Worm (Caenorhabditis elegans) whole organism, early embryonic: Measurements from ENCODE around the gene F14F8.8.

Source experiments
- B0310.2 ChIP-seq: sonication (generic microtip); optimal IDR thresholded peaks from 2 replicates; lab custom pipeline; 2016; ENCODE audit warnings: mild to moderate bottlenecking, missing genetic modification characterization, missing compliant biosample characterization
- F13C5.2 ChIP-seq: sonication (generic microtip); optimal IDR thresholded peaks from 2 replicates; lab custom pipeline; 2017; ENCODE audit warnings: mild to moderate bottlenecking, missing genetic modification characterization, inconsistent platforms, missing compliant biosample characterization
- aly-1 ChIP-seq: sonication (generic microtip); optimal IDR thresholded peaks from 2 replicates; lab custom pipeline; 2016; ENCODE audit warnings: missing genetic modification characterization, missing compliant biosample characterization
- ama-1 ChIP-seq: fragments of 150-350 bp; optimal IDR thresholded peaks from 2 replicates; lab custom pipeline; 2014
- ceh-13 ChIP-seq: fragments of 200-800 bp; sonication (Bioruptor generic); optimal IDR thresholded peaks from 2 replicates; lab custom pipeline; 2018; ENCODE audit warnings: mild to moderate bottlenecking, missing genetic modification characterization, missing compliant biosample characterization
- ceh-36 ChIP-seq: sonication (generic microtip); optimal IDR thresholded peaks from 2 replicates; lab custom pipeline; 2016; ENCODE audit warnings: missing genetic modification characterization, inconsistent platforms, missing compliant biosample characterization
- ets-7 ChIP-seq: sonication (generic microtip); optimal IDR thresholded peaks from 2 replicates; lab custom pipeline; 2016; ENCODE audit warnings: missing genotype, missing genetic modification characterization, missing compliant biosample characterization
- flt-1 ChIP-seq: fragments of 200-800 bp; sonication (Bioruptor generic); IDR thresholded peaks from 2 replicates; pipeline ENCODE4 v1.3.6; 2022; ENCODE audit warnings: missing genetic modification characterization, missing compliant biosample characterization
- hmbx-1 ChIP-seq: sonication (generic microtip); optimal IDR thresholded peaks from 2 replicates; lab custom pipeline; 2016; ENCODE audit warnings: mild to moderate bottlenecking, missing genetic modification characterization, missing compliant biosample characterization
- hmg-4 ChIP-seq: fragments of 200-800 bp; sonication (Bioruptor generic); optimal IDR thresholded peaks from 2 replicates; lab custom pipeline; 2018; ENCODE audit warnings: mild to moderate bottlenecking, missing genetic modification characterization, missing compliant biosample characterization
- hnd-1 ChIP-seq: sonication (generic microtip); optimal IDR thresholded peaks from 2 replicates; lab custom pipeline; 2016; ENCODE audit warnings: missing genetic modification characterization, missing compliant biosample characterization
- pes-1 ChIP-seq: fragments of 200-800 bp; sonication (Bioruptor generic); IDR thresholded peaks from 2 replicates; pipeline ENCODE4 v1.3.6; 2022; ENCODE audit warnings: missing genetic modification reagents, missing genetic modification characterization, missing compliant biosample characterization
- scrt-1 ChIP-seq: fragments of 200-800 bp; sonication (Bioruptor generic); IDR thresholded peaks from 2 replicates; pipeline ENCODE4 v1.3.6; 2022; ENCODE audit warnings: missing genetic modification characterization, missing compliant biosample characterization
- sea-1 ChIP-seq: fragments of 200-800 bp; sonication (Bioruptor generic); conservative IDR thresholded peaks from 2 replicates; pipeline ENCODE4 v1.3.6; 2022; ENCODE audit warnings: missing genetic modification characterization, missing compliant biosample characterization
- tbx-11 ChIP-seq: fragments of 200-800 bp; sonication (Bioruptor generic); IDR thresholded peaks from 2 replicates; pipeline ENCODE4 v1.3.6; 2022; ENCODE audit warnings: missing genetic modification characterization, missing compliant biosample characterization
- tbx-37 ChIP-seq: fragments of 200-800 bp; sonication (Bioruptor generic); conservative IDR thresholded peaks from 2 replicates; pipeline ENCODE4 v1.3.6; 2022; ENCODE audit warnings: missing genetic modification reagents, missing genetic modification characterization, missing compliant biosample characterization
- tra-4 ChIP-seq: sonication (generic microtip); optimal IDR thresholded peaks from 2 replicates; lab custom pipeline; 2017; ENCODE audit warnings: missing genetic modification characterization, missing compliant biosample characterization

F14F8.8 gene

DNA sequence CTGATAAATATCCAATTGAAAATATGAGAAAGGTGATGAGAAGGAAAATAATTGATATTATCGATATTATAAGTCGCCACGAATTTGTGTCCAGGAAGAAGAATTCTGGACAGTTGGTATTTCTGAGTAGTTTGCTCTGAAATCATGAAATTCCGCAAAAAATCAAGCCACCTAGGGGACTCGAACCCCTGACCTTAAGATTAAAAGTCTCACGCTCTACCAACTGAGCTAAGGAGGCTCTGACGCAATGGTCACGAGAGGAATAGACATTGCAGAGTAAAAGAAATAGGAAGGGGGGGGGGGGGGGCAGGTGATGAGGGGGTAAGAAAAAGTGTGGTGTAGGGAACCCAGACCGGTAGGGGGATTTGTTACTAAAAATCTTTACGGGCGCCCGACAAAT lies 50.2 kb downstream of the F14F8.8 start:
- no peak for TF ChIP-seq ets-7 (tag; lab: Kevin White, UChicago)
- TF ChIP-seq ama-1 (lab: Kevin White, UChicago): no peak
- TF ChIP-seq tra-4 (tag; lab: Kevin White, UChicago): no peak
- TF ChIP-seq aly-1 (tag; lab: Kevin White, UChicago): peak; percentile 20
- peak; percentile 8 for TF ChIP-seq B0310.2 (tag; lab: Kevin White, UChicago)
- no peak for TF ChIP-seq hmg-4 (GFP tag; lab: Kevin White, UChicago)
- TF ChIP-seq ceh-13 (GFP tag; lab: Kevin White, UChicago): peak; percentile 51
- TF ChIP-seq hnd-1 (tag; lab: Kevin White, UChicago): no peak
- peak; percentile 56 for TF ChIP-seq tbx-37 (GFP tag; lab: Robert Waterston, UW)
- 0 out of 2 replicates have a peak, but pooled peaks have one; percentile 58 for TF ChIP-seq scrt-1 (GFP tag; lab: Robert Waterston, UW)
- peak; percentile 84 for TF ChIP-seq pes-1 (GFP tag; lab: Robert Waterston, UW)
- no peak for TF ChIP-seq hmbx-1
- peak; percentile 65; the same call in 1 of the 2 replicates for TF ChIP-seq sea-1
- peak; percentile 75 for TF ChIP-seq tbx-11 (GFP tag; lab: Robert Waterston, UW)
- TF ChIP-seq F13C5.2 (tag; lab: Kevin White, UChicago): peak; percentile 35
- peak; percentile 79 for TF ChIP-seq flt-1 (GFP tag; lab: Robert Waterston, UW)
- TF ChIP-seq ceh-36 (tag; lab: Kevin White, UChicago): peak; percentile 75
